Worm (Caenorhabditis elegans) whole organism, L1 larva: ENCODE measurements around the gene Y45G5AM.5.

Experiments
- C04F5.9 ChIP-seq: sonication (generic microtip); optimal IDR thresholded peaks from 2 replicates; lab custom pipeline; 2016; ENCODE audit warnings: missing genetic modification characterization, missing compliant biosample characterization
- C16A3.4 ChIP-seq: fragments of 150-350 bp; optimal IDR thresholded peaks from 2 replicates; lab custom pipeline; 2014; ENCODE audit warnings: missing biosample characterization, missing genetic modification characterization
- Y116A8C.19 ChIP-seq: sonication (generic microtip); optimal IDR thresholded peaks from 2 replicates; lab custom pipeline; 2016; ENCODE audit warnings: missing compliant biosample characterization, missing genetic modification characterization, borderline replicate concordance
- aha-1 ChIP-seq: fragments of 150-350 bp; optimal IDR thresholded peaks from 2 replicates; lab custom pipeline; 2014; ENCODE audit warnings: missing biosample characterization, missing genetic modification characterization
- blmp-1 ChIP-seq: fragments of 150-350 bp; optimal IDR thresholded peaks from 2 replicates; lab custom pipeline; 2014; ENCODE audit warnings: missing biosample characterization, missing genetic modification characterization
- ceh-63 ChIP-seq: fragments of 200-800 bp; sonication (Bioruptor generic); optimal IDR thresholded peaks from 2 replicates; lab custom pipeline; 2018; ENCODE audit warnings: mild to moderate bottlenecking, missing genetic modification characterization, missing compliant biosample characterization
- ceh-88 ChIP-seq: fragments of 200-800 bp; sonication (Bioruptor generic); IDR thresholded peaks from 2 replicates; pipeline ENCODE4 v1.3.6; 2022; ENCODE audit warnings: missing genetic modification characterization, missing compliant biosample characterization
- ceh-90 ChIP-seq: sonication (generic microtip); optimal IDR thresholded peaks from 2 replicates; lab custom pipeline; 2016; ENCODE audit warnings: missing genetic modification characterization, missing compliant biosample characterization
- efl-1 ChIP-seq, 4 experiments: fragments of 150-350 bp; optimal IDR thresholded peaks in 3 of 4; peaks in 1 of 4; 1 replicate in 1 of 4; 2 replicates in 3 of 4; lab custom pipeline; 2014; ENCODE audit warnings: missing biosample characterization in 2 of 4, missing genetic modification characterization in 2 of 4, missing genetic modification reagents in 2 of 4
- egl-13 ChIP-seq: sonication (generic microtip); optimal IDR thresholded peaks from 2 replicates; lab custom pipeline; 2016; ENCODE audit warnings: missing genotype, missing genetic modification reagents, missing genetic modification characterization, missing compliant biosample characterization
- egl-27 ChIP-seq, 2 experiments: fragments of 150-350 bp in 1 of 2; sonication (generic microtip); optimal IDR thresholded peaks; 3 replicates each; lab custom pipeline; 2017 to 2018; ENCODE audit warnings: missing biosample characterization in 2 of 2, missing genetic modification characterization in 2 of 2, missing genetic modification reagents in 2 of 2
- elt-3 ChIP-seq, 6 experiments: fragments of 150-350 bp in 1 of 6; sonication (generic microtip); optimal IDR thresholded peaks; 2 replicates each; lab custom pipeline; 2017 to 2018; ENCODE audit warnings: missing biosample characterization in 6 of 6, missing genetic modification characterization in 6 of 6, inconsistent platforms in 1 of 6
- ets-5 ChIP-seq: fragments of 200-800 bp; sonication (Bioruptor generic); IDR thresholded peaks from 2 replicates; pipeline ENCODE4 v1.3.6; 2022; ENCODE audit warnings: missing genetic modification characterization, missing compliant biosample characterization
- hlh-4 ChIP-seq: sonication (generic microtip); optimal IDR thresholded peaks from 2 replicates; lab custom pipeline; 2016; ENCODE audit warnings: mild to moderate bottlenecking, missing genetic modification characterization, missing compliant biosample characterization
- lin-35 ChIP-seq, 2 experiments: fragments of 150-350 bp; optimal IDR thresholded peaks; 2 replicates each; lab custom pipeline; 2014; ENCODE audit warnings: missing biosample characterization in 2 of 2, missing genetic modification characterization in 2 of 2, missing genetic modification reagents in 2 of 2
- lir-3 ChIP-seq: sonication (generic microtip); optimal IDR thresholded peaks from 2 replicates; lab custom pipeline; 2016; ENCODE audit warnings: mild to moderate bottlenecking, missing genetic modification characterization, moderate library complexity, missing compliant biosample characterization; ENCODE audit not compliant: poor library complexity
- lsy-2 ChIP-seq, 2 experiments: fragments of 150-350 bp; optimal IDR thresholded peaks; 2 replicates each; lab custom pipeline; 2014; ENCODE audit warnings: missing biosample characterization in 2 of 2, missing genetic modification characterization in 2 of 2
- mab-9 ChIP-seq: fragments of 200-800 bp; sonication (Bioruptor generic); IDR thresholded peaks from 2 replicates; pipeline ENCODE4 v1.3.6; 2022; ENCODE audit warnings: missing genetic modification reagents, missing genetic modification characterization, missing compliant biosample characterization
- mep-1 ChIP-seq: fragments of 150-350 bp; optimal IDR thresholded peaks from 2 replicates; lab custom pipeline; 2014; ENCODE audit warnings: missing biosample characterization, missing genetic modification characterization
- nhr-11 ChIP-seq: fragments of 150-350 bp; optimal IDR thresholded peaks from 2 replicates; lab custom pipeline; 2014; ENCODE audit warnings: missing biosample characterization, missing genetic modification characterization
- nhr-19 ChIP-seq: fragments of 200-800 bp; sonication (Bioruptor generic); conservative IDR thresholded peaks from 2 replicates; pipeline ENCODE4 v1.3.6; 2022; ENCODE audit warnings: missing genetic modification characterization, missing compliant biosample characterization
- nhr-237 ChIP-seq: fragments of 150-350 bp; optimal IDR thresholded peaks from 2 replicates; lab custom pipeline; 2014; ENCODE audit warnings: missing biosample characterization, missing genetic modification characterization
- nhr-77 ChIP-seq: fragments of 150-350 bp; optimal IDR thresholded peaks from 2 replicates; lab custom pipeline; 2014; ENCODE audit warnings: missing biosample characterization, missing genetic modification characterization
- nhr-84 ChIP-seq: sonication (generic microtip); optimal IDR thresholded peaks from 2 replicates; lab custom pipeline; 2017; ENCODE audit warnings: missing biosample characterization, missing genetic modification characterization
- nhr-90 ChIP-seq: sonication (generic microtip); optimal IDR thresholded peaks from 2 replicates; lab custom pipeline; 2016; ENCODE audit warnings: mild to moderate bottlenecking, missing genetic modification characterization, missing compliant biosample characterization; ENCODE audit not compliant: poor library complexity
- pax-3 ChIP-seq: fragments of 200-800 bp; sonication (Bioruptor generic); optimal IDR thresholded peaks from 2 replicates; lab custom pipeline; 2018; ENCODE audit warnings: mild to moderate bottlenecking, missing genetic modification characterization, moderate library complexity, missing compliant biosample characterization
- rnt-1 ChIP-seq: sonication (generic microtip); optimal IDR thresholded peaks from 2 replicates; lab custom pipeline; 2016; ENCODE audit warnings: mild to moderate bottlenecking, missing genetic modification characterization, moderate library complexity, missing compliant biosample characterization
- skn-1 ChIP-seq: fragments of 150-350 bp; optimal IDR thresholded peaks from 2 replicates; lab custom pipeline; 2014; ENCODE audit warnings: missing biosample characterization, missing genetic modification characterization
- snu-23 ChIP-seq: sonication (generic microtip); optimal IDR thresholded peaks from 2 replicates; lab custom pipeline; 2016; ENCODE audit warnings: missing genetic modification characterization, missing compliant biosample characterization
- sox-4 ChIP-seq: sonication (generic microtip); optimal IDR thresholded peaks from 2 replicates; lab custom pipeline; 2016; ENCODE audit warnings: missing genetic modification characterization, missing compliant biosample characterization
- sup-37 ChIP-seq: fragments of 200-800 bp; sonication (Bioruptor generic); optimal IDR thresholded peaks from 2 replicates; lab custom pipeline; 2018; ENCODE audit warnings: mild to moderate bottlenecking, missing genetic modification characterization, missing compliant biosample characterization
- unc-62 ChIP-seq: fragments of 150-350 bp; optimal IDR thresholded peaks from 2 replicates; lab custom pipeline; 2014; ENCODE audit warnings: missing biosample characterization, missing genetic modification reagents, missing genetic modification characterization
- unc-98 ChIP-seq: fragments of 200-800 bp; sonication (Bioruptor generic); IDR thresholded peaks from 2 replicates; pipeline ENCODE4 v1.3.6; 2022; ENCODE audit warnings: missing genetic modification characterization, missing compliant biosample characterization
- xbp-1 ChIP-seq: sonication (generic microtip); optimal IDR thresholded peaks from 2 replicates; lab custom pipeline; 2016; ENCODE audit warnings: missing genetic modification characterization, missing compliant biosample characterization
- ztf-4 ChIP-seq: fragments of 150-350 bp; optimal IDR thresholded peaks from 2 replicates; lab custom pipeline; 2014; ENCODE audit warnings: missing biosample characterization, missing genetic modification characterization

The Y45G5AM.5 gene

DNA sequence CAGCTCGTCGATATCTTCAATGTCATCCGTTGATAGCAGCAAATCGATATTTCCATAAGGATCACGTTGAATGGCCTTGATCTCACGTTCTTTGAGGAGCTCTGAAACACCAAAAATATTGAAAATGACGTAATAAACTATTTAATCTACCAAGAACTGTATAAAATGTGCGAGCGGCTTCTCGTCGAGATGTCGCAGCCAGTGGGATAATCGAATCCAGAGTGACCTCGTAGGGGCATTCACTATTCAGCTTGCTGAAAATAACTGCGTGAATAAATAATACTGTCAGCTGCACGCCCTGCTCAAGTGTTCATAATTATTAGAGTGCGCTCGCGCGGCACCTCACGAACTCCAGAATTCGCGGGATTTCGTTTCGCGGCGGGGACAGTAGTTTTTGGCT, 10.0 kb downstream of the Y45G5AM.5 start, which contains the start of gene Y45G5AM.7:
Gene Y45G5AM.7 (minus strand): TSS at position 101 of the 400 bp plus-strand sequence.
- TF ChIP-seq unc-62 (GFP tag; lab: Kevin White, UChicago) (no peak), snu-23 (GFP tag; lab: Kevin White, UChicago) (no peak), ceh-90 (no peak), egl-13 (tag; lab: Kevin White, UChicago) (no peak), Y116A8C.19 (tag; lab: Kevin White, UChicago) (no peak), unc-98 (GFP tag; lab: Robert Waterston, UW) (no peak), nhr-237 (tag; lab: Kevin White, UChicago) (no peak), elt-3 (tag; optimal IDR thresholded peaks at IDR 0.05; lab: Kevin White, UChicago) (no peak), efl-1 (optimal IDR thresholded peaks at IDR 0.05; lab: Kevin White, UChicago) (no peak), efl-1 (GFP tag; optimal IDR thresholded peaks at IDR 0.05 in 1 of 2; lab: Kevin White, UChicago) (peak in 1 of 2 experiments; percentile 68)
- TF ChIP-seq, all 84 proteins: peak for 1

ce11 chrV:4175624-4176023, 15.4 kb downstream of the Y45G5AM.5 start, which contains the start of the genes coh-4 and pid-5:
TSS of gene coh-4 (minus strand) at chrV:4175640.
TSS of gene pid-5 (plus strand) at chrV:4175882.
- TF ChIP-seq nhr-77 (no peak), ets-5 (GFP tag; lab: Robert Waterston, UW) (no peak), ceh-63 (no peak), C04F5.9 (tag; lab: Kevin White, UChicago) (no peak), hlh-4 (tag; lab: Kevin White, UChicago) (no peak), nhr-19 (GFP tag; lab: Robert Waterston, UW) (no peak), xbp-1 (tag; lab: Kevin White, UChicago) (no peak), sox-4 (tag; lab: Kevin White, UChicago) (no peak), lsy-2 (tag; optimal IDR thresholded peaks at IDR 0.05; lab: Kevin White, UChicago) (no peak), ceh-88 (GFP tag; lab: Robert Waterston, UW) (no peak), unc-62 (GFP tag; lab: Kevin White, UChicago) (no peak), Y116A8C.19 (tag; lab: Kevin White, UChicago) (no peak), egl-27 (tag; optimal IDR thresholded peaks at IDR 0.05; lab: Kevin White, UChicago) (no peak), C16A3.4 (tag; lab: Kevin White, UChicago) (no peak), lir-3 (tag; lab: Kevin White, UChicago) (no peak), nhr-90 (tag; lab: Kevin White, UChicago) (no peak), mep-1 (no peak), rnt-1 (tag; lab: Kevin White, UChicago) (no peak)

- TF ChIP-seq mep-1 (no peak), sox-4 (tag; lab: Kevin White, UChicago) (no peak), lin-35 (GFP tag; optimal IDR thresholded peaks at IDR 0.05; lab: Kevin White, UChicago) (no peak), mab-9 (GFP tag; lab: Robert Waterston, UW) (no peak)
These were observed 21.1 kb downstream of the Y45G5AM.5 start for ce11 chrV:4181272-4181671.

- TF ChIP-seq ztf-4 (no peak), blmp-1 (no peak), sup-37 (GFP tag; lab: Kevin White, UChicago) (no peak), lin-35 (GFP tag; optimal IDR thresholded peaks at IDR 0.05; lab: Kevin White, UChicago) (no peak), ets-5 (GFP tag; lab: Robert Waterston, UW) (no peak), nhr-84 (tag; lab: Kevin White, UChicago) (no peak), nhr-19 (GFP tag; lab: Robert Waterston, UW) (no peak), nhr-11 (tag; lab: Kevin White, UChicago) (no peak), skn-1 (tag; lab: Kevin White, UChicago) (no peak), aha-1 (tag; lab: Kevin White, UChicago) (no peak), pax-3 (tag; lab: Kevin White, UChicago) (no peak)
These were observed 21.5 kb downstream of the Y45G5AM.5 start for ce11 chrV:4181727-4182126.
